Worm (Caenorhabditis elegans) whole organism, L3 larva: ENCODE data around the gene C18D1.2.

Source experiments
- ama-1 ChIP-seq: fragments of 150-350 bp; optimal IDR thresholded peaks from 2 replicates; lab custom pipeline; 2018
- ceh-28 ChIP-seq: fragments of 150-350 bp; optimal IDR thresholded peaks from 2 replicates; lab custom pipeline; 2014; ENCODE audit warnings: missing biosample characterization, missing genetic modification reagents, missing genetic modification characterization
- elt-3 ChIP-seq, 3 experiments: fragments of 150-350 bp in 1 of 3; sonication (generic microtip) in 2 of 3; optimal IDR thresholded peaks; 2 replicates in 2 of 3; 4 replicates in 1 of 3; lab custom pipeline; 2014 to 2017; ENCODE audit warnings: missing biosample characterization in 3 of 3, missing genetic modification characterization in 3 of 3
- jun-1 ChIP-seq: fragments of 150-350 bp; optimal IDR thresholded peaks from 2 replicates; lab custom pipeline; 2014; ENCODE audit warnings: missing biosample characterization, missing genetic modification reagents, missing genetic modification characterization
- lsy-12 ChIP-seq: sonication (generic microtip); optimal IDR thresholded peaks from 2 replicates; lab custom pipeline; 2016; ENCODE audit warnings: mild to moderate bottlenecking, missing genetic modification characterization, missing compliant biosample characterization
- mdl-1 ChIP-seq: fragments of 150-350 bp; optimal IDR thresholded peaks from 2 replicates; lab custom pipeline; 2014; ENCODE audit warnings: missing biosample characterization, missing genetic modification characterization
- nhr-11 ChIP-seq: fragments of 150-350 bp; optimal IDR thresholded peaks from 2 replicates; lab custom pipeline; 2014; ENCODE audit warnings: missing biosample characterization, missing genetic modification characterization
- nhr-237 ChIP-seq: fragments of 150-350 bp; optimal IDR thresholded peaks from 2 replicates; lab custom pipeline; 2014; ENCODE audit warnings: missing biosample characterization, missing genetic modification characterization
- nhr-43 ChIP-seq: sonication (generic microtip); optimal IDR thresholded peaks from 2 replicates; lab custom pipeline; 2016; ENCODE audit warnings: mild to moderate bottlenecking, missing genetic modification characterization, missing compliant biosample characterization; ENCODE audit not compliant: poor library complexity, severe bottlenecking
- skn-1 ChIP-seq: fragments of 150-350 bp; optimal IDR thresholded peaks from 2 replicates; lab custom pipeline; 2014; ENCODE audit warnings: missing biosample characterization, missing genetic modification characterization
- unc-39 ChIP-seq: sonication (generic microtip); optimal IDR thresholded peaks from 4 replicates; lab custom pipeline; 2017; ENCODE audit warnings: missing biosample characterization, missing genetic modification characterization
- zag-1 ChIP-seq: fragments of 150-350 bp; optimal IDR thresholded peaks from 2 replicates; lab custom pipeline; 2014; ENCODE audit warnings: missing biosample characterization, missing genetic modification characterization

- no peak for TF ChIP-seq ceh-28 (tag; lab: Kevin White, UChicago)
- no peak for TF ChIP-seq unc-39
- no peak for TF ChIP-seq ama-1 (lab: Kevin White, UChicago)
- TF ChIP-seq skn-1 = no peak
- no peak for TF ChIP-seq nhr-11 (tag; lab: Kevin White, UChicago)
- no peak for TF ChIP-seq lsy-12 (tag; lab: Kevin White, UChicago)
- no peak for TF ChIP-seq mdl-1 (tag; lab: Kevin White, UChicago)
- no peak for TF ChIP-seq elt-3 (tag; optimal IDR thresholded peaks at IDR 0.05; lab: Kevin White, UChicago)
- TF ChIP-seq zag-1 (tag; lab: Kevin White, UChicago) = no peak
- no peak for TF ChIP-seq jun-1 (tag; lab: Kevin White, UChicago)
- no peak for TF ChIP-seq nhr-43 (tag; lab: Kevin White, UChicago)
- TF ChIP-seq nhr-237 (tag; lab: Kevin White, UChicago) = no peak
Observed at ce11 chrII:10019669-10020068, 37.1 kb upstream of the C18D1.2 start.
